Worm (Caenorhabditis elegans): ENCODE results near the gene lin-33.
A peak's percentile ranks its signal among the peaks of the same experiment; 100 is the strongest.

DNA sequence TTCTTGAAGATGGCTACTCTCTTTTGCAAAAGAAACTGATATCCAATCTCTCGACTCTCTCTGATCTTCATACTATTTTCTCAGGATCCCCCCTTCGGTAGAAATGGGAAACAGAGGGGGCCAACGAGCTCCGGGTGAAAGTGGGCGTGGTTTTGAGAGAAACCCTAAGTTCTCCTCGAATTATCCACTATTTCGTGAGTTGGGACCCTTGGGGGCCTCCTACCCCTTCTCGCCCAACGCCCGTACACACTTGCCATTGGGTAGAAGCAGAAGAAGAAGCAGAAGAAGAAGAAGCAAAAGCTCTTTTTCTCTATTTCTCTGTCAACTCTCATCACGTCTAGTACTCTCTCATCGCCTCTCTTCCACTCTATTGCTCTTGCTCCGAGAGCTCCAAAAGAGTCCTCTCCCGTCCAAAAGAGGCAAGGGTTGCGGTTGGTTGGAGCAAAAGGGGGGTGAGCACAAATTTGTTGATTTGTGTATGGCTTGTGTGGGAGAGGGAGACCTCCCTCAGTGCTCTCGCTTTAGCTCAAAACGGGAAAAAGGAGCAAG lies 43.6 kb downstream of the lin-33 start:
- TF ChIP-seq ref-1 (GFP tag; conservative IDR thresholded peaks at IDR 0.05) (no peak), cog-1 (tag; optimal IDR thresholded peaks at IDR 0.05) (peak; percentile 56), T22C8.4 (GFP tag; IDR thresholded peaks at IDR 0.05) (no peak), med-1 (GFP tag; optimal IDR thresholded peaks at IDR 0.05; ENCODE audit: insufficient read depth) (no peak), flt-1 (GFP tag; IDR thresholded peaks at IDR 0.05) (peak; percentile 59; the same call in 1 of the 2 replicates), tab-1 (GFP tag; IDR thresholded peaks at IDR 0.05) (no peak; the same call in 1 of the 2 replicates), ztf-29 (GFP tag; IDR thresholded peaks at IDR 0.05) (no peak), ztf-23 (GFP tag; IDR thresholded peaks at IDR 0.05) (no peak)

Data from whole organism, midembryonic.